Fruit fly (Drosophila melanogaster) whole organism, embryonic: Measurements from ENCODE around the gene CG31029.
A peak's percentile ranks its signal among the peaks of the same experiment; 100 is the strongest.

Experiments
- Aef1 ChIP-seq: fragments of 200-800 bp; sonication (Bioruptor generic); IDR thresholded peaks from 3 replicates; pipeline ENCODE4 v1.3.6; 2022; ENCODE audit warnings: missing biosample characterization, missing genetic modification characterization
- Awh ChIP-seq: fragments of 200-800 bp; sonication (Bioruptor generic); IDR thresholded peaks from 2 replicates; pipeline ENCODE4, ENCODE4 v1.3.6; 2022; ENCODE audit warnings: missing biosample characterization, missing genetic modification characterization
- CG11093 ChIP-seq: fragments of 200-800 bp; sonication (Bioruptor generic); IDR thresholded peaks from 3 replicates; pipeline ENCODE4 v1.3.6; 2022; ENCODE audit warnings: missing biosample characterization, missing genetic modification characterization
- CG11696 ChIP-seq: fragments of 200-800 bp; sonication (Bioruptor generic); IDR thresholded peaks from 2 replicates; pipeline ENCODE4 v1.3.6; 2022; ENCODE audit warnings: missing biosample characterization, missing genetic modification characterization
- CG16779 ChIP-seq: fragments of 200-800 bp; sonication (Bioruptor generic); IDR thresholded peaks from 2 replicates; pipeline ENCODE4 v1.3.6; 2022; ENCODE audit warnings: missing biosample characterization, missing genetic modification characterization
- CG17385 ChIP-seq: fragments of 200-800 bp; sonication (Bioruptor generic); optimal IDR thresholded peaks from 3 replicates; lab custom pipeline; 2018; ENCODE audit warnings: missing biosample characterization, mild to moderate bottlenecking, missing genetic modification characterization
- CG30020 ChIP-seq: fragments of 200-800 bp; optimal IDR thresholded peaks from 2 replicates; lab custom pipeline; 2019; ENCODE audit warnings: missing biosample characterization, mild to moderate bottlenecking, missing genetic modification characterization, moderate library complexity
- CG34376 ChIP-seq: fragments of 200-800 bp; sonication (Bioruptor generic); optimal IDR thresholded peaks from 2 replicates; lab custom pipeline; 2018; ENCODE audit warnings: missing biosample characterization, mild to moderate bottlenecking, missing genetic modification characterization
- CG4820 ChIP-seq: fragments of 200-800 bp; sonication (Bioruptor generic); optimal IDR thresholded peaks from 3 replicates; lab custom pipeline; 2016; ENCODE audit warnings: missing biosample characterization, missing genetic modification characterization
- CG4854 ChIP-seq: fragments of 200-800 bp; sonication (Bioruptor generic); optimal IDR thresholded peaks from 2 replicates; lab custom pipeline; 2016; ENCODE audit warnings: missing biosample characterization, missing genetic modification characterization, inconsistent platforms
- CG9932 ChIP-seq: fragments of 200-800 bp; sonication (Bioruptor generic); IDR thresholded peaks from 2 replicates; pipeline ENCODE4 v1.3.6; 2022; ENCODE audit warnings: missing biosample characterization, missing genetic modification characterization
- Drgx ChIP-seq: fragments of 200-800 bp; sonication (Bioruptor generic); IDR thresholded peaks from 2 replicates; pipeline ENCODE4 v1.3.6; 2022; ENCODE audit warnings: missing biosample characterization, missing genetic modification characterization
- H15 ChIP-seq: fragments of 200-800 bp; sonication (Bioruptor generic); IDR thresholded peaks from 3 replicates; pipeline ENCODE4 v1.3.6; 2022; ENCODE audit warnings: missing biosample characterization, missing genetic modification characterization
- HLH3B ChIP-seq: fragments of 200-800 bp; sonication (Bioruptor generic); IDR thresholded peaks from 2 replicates; pipeline ENCODE4 v1.3.6; 2022; ENCODE audit warnings: missing biosample characterization, missing genetic modification characterization
- HLH54F ChIP-seq: fragments of 200-800 bp; sonication (Bioruptor generic); optimal IDR thresholded peaks from 3 replicates; lab custom pipeline; 2016; ENCODE audit warnings: missing biosample characterization, missing genetic modification characterization
- Hr39 ChIP-seq: fragments of >200 bp; optimal IDR thresholded peaks from 2 replicates; lab custom pipeline; 2017
- Jarid2 ChIP-seq: fragments of 200-800 bp; sonication (Bioruptor generic); optimal IDR thresholded peaks from 3 replicates; lab custom pipeline; 2017; ENCODE audit warnings: mild to moderate bottlenecking, missing biosample characterization, missing genetic modification reagents, missing genetic modification characterization
- Lpt ChIP-seq: fragments of >200 bp; optimal IDR thresholded peaks from 2 replicates; lab custom pipeline; 2018; ENCODE audit warnings: missing biosample characterization, missing genetic modification characterization
- MTF-1 ChIP-seq: fragments of 200-800 bp; sonication (Bioruptor generic); optimal IDR thresholded peaks from 2 replicates; lab custom pipeline; 2018; ENCODE audit warnings: missing biosample characterization, mild to moderate bottlenecking, missing genetic modification characterization, borderline replicate concordance
- Mad ChIP-seq: fragments of 200-800 bp; sonication (Bioruptor generic); optimal IDR thresholded peaks from 2 replicates; lab custom pipeline; 2016; ENCODE audit warnings: missing biosample characterization, missing genetic modification characterization
- Med ChIP-seq: fragments of 200-800 bp; sonication (Bioruptor generic); peaks from one replicate; lab custom pipeline; 2016; ENCODE audit warnings: missing biosample characterization, missing genetic modification characterization, mild to moderate bottlenecking, inconsistent platforms, moderate library complexity
- Pdp1 ChIP-seq, 2 experiments: fragments of 200-800 bp; sonication (Bioruptor generic); optimal IDR thresholded peaks; 3 replicates each; lab custom pipeline; 2016; ENCODE audit warnings: missing biosample characterization in 2 of 2, missing genetic modification characterization in 2 of 2, mild to moderate bottlenecking in 1 of 2, moderate library complexity in 1 of 2
- Rfx ChIP-seq: fragments of 200-800 bp; sonication (Bioruptor generic); IDR thresholded peaks from 2 replicates; pipeline ENCODE4 v1.3.6; 2022; ENCODE audit warnings: missing biosample characterization, missing genetic modification characterization
- Rx ChIP-seq: fragments of 200-800 bp; sonication (Bioruptor generic); IDR thresholded peaks from 2 replicates; pipeline ENCODE4 v1.3.6; 2022; ENCODE audit warnings: missing biosample characterization, missing genetic modification characterization
- Trl ChIP-seq, 3 experiments: fragments of >200 bp in 2 of 3; fragments of 200-800 bp in 1 of 3; sonication (Bioruptor generic) in 1 of 3; optimal IDR thresholded peaks; 2 replicates in 1 of 3; 3 replicates in 2 of 3; lab custom pipeline; 2016 to 2017; ENCODE audit warnings: missing biosample characterization in 1 of 3, missing genetic modification characterization in 1 of 3
- abd-A ChIP-seq: fragments of 200-800 bp; sonication (Bioruptor generic); optimal IDR thresholded peaks from 3 replicates; lab custom pipeline; 2019; ENCODE audit warnings: missing biosample characterization, mild to moderate bottlenecking, missing genetic modification characterization, moderate library complexity
- bab2 ChIP-seq: fragments of 200-800 bp; sonication (Bioruptor generic); optimal IDR thresholded peaks from 2 replicates; lab custom pipeline; 2016; ENCODE audit warnings: missing biosample characterization, missing genetic modification characterization
- bcd ChIP-seq: fragments of 200-800 bp; sonication (Bioruptor generic); optimal IDR thresholded peaks from 2 replicates; lab custom pipeline; 2017; ENCODE audit warnings: missing biosample characterization, mild to moderate bottlenecking, missing genetic modification characterization
- br ChIP-seq: fragments of >200 bp; optimal IDR thresholded peaks from 2 replicates; lab custom pipeline; 2017
- cg ChIP-seq: fragments of 200-800 bp; sonication (Bioruptor generic); optimal IDR thresholded peaks from 3 replicates; lab custom pipeline; 2019; ENCODE audit warnings: missing biosample characterization, mild to moderate bottlenecking, missing genetic modification characterization, moderate library complexity
- chinmo ChIP-seq: fragments of 200-800 bp; sonication (Bioruptor generic); IDR thresholded peaks from 4 replicates; pipeline ENCODE4 v1.3.6; 2022; ENCODE audit warnings: missing biosample characterization, missing genetic modification characterization; ENCODE audit not compliant: partially characterized antibody
- crol ChIP-seq: fragments of 200-800 bp; sonication (Bioruptor generic); IDR thresholded peaks from 2 replicates; pipeline ENCODE4 v1.3.6; 2022; ENCODE audit warnings: missing biosample characterization, missing genetic modification characterization
- da ChIP-seq: fragments of 200-800 bp; sonication (Bioruptor generic); optimal IDR thresholded peaks from 2 replicates; lab custom pipeline; 2016; ENCODE audit warnings: missing biosample characterization, missing genetic modification characterization
- nau ChIP-seq: fragments of 200-800 bp; sonication (Bioruptor generic); optimal IDR thresholded peaks from 3 replicates; lab custom pipeline; 2017; ENCODE audit warnings: missing biosample characterization, mild to moderate bottlenecking, missing genetic modification characterization, missing genetic modification reagents
- oc ChIP-seq: fragments of 200-800 bp; sonication (Bioruptor generic); optimal IDR thresholded peaks from 2 replicates; lab custom pipeline; 2018; ENCODE audit warnings: missing biosample characterization, mild to moderate bottlenecking, missing genetic modification characterization, moderate library complexity
- pb ChIP-seq: fragments of 200-800 bp; sonication (Bioruptor generic); optimal IDR thresholded peaks from 3 replicates; lab custom pipeline; 2016; ENCODE audit warnings: missing biosample characterization, missing genetic modification characterization
- pita ChIP-seq: fragments of 200-800 bp; sonication (Bioruptor generic); optimal IDR thresholded peaks from 2 replicates; lab custom pipeline; 2017; ENCODE audit warnings: missing biosample characterization, mild to moderate bottlenecking, missing genetic modification characterization
- prd ChIP-seq, 3 experiments: fragments of >200 bp in 2 of 3; fragments of 200-800 bp in 1 of 3; sonication (Bioruptor generic) in 1 of 3; optimal IDR thresholded peaks in 2 of 3; IDR thresholded peaks in 1 of 3; 2 replicates in 2 of 3; 3 replicates in 1 of 3; pipeline versions ENCODE4 v1.3.6 to Lab custom; 2017 to 2022; ENCODE audit warnings: missing biosample characterization in 1 of 3, missing genetic modification characterization in 1 of 3
- run ChIP-seq: fragments of 200-800 bp; sonication (Bioruptor generic); optimal IDR thresholded peaks from 3 replicates; lab custom pipeline; 2018; ENCODE audit warnings: missing biosample characterization, mild to moderate bottlenecking, missing genetic modification characterization
- salm ChIP-seq: fragments of 200-800 bp; sonication (Bioruptor generic); optimal IDR thresholded peaks from 2 replicates; lab custom pipeline; 2018; ENCODE audit warnings: missing biosample characterization, mild to moderate bottlenecking, missing genetic modification characterization
- sc ChIP-seq, 3 experiments: fragments of >200 bp in 2 of 3; fragments of 200-800 bp in 1 of 3; sonication (Bioruptor generic) in 1 of 3; optimal IDR thresholded peaks; 2 replicates in 2 of 3; 3 replicates in 1 of 3; lab custom pipeline; 2017; ENCODE audit warnings: mild to moderate bottlenecking in 1 of 3, missing biosample characterization in 1 of 3, missing genetic modification characterization in 1 of 3, missing genetic modification reagents in 1 of 3
- schlank ChIP-seq: fragments of 200-800 bp; sonication (Bioruptor generic); optimal IDR thresholded peaks from 2 replicates; lab custom pipeline; 2018; ENCODE audit warnings: missing biosample characterization, mild to moderate bottlenecking, missing genetic modification characterization
- sens ChIP-seq: fragments of 200-800 bp; sonication (Bioruptor generic); peaks from one replicate; lab custom pipeline; 2016; ENCODE audit warnings: missing biosample characterization, missing genetic modification characterization
- sna ChIP-seq: fragments of 200-800 bp; sonication (Bioruptor generic); IDR thresholded peaks from 2 replicates; pipeline ENCODE4 v1.3.6; 2022; ENCODE audit warnings: missing biosample characterization, missing genetic modification characterization; ENCODE audit not compliant: partially characterized antibody
- toy ChIP-seq: fragments of 200-800 bp; sonication (Bioruptor generic); IDR thresholded peaks from 2 replicates; pipeline ENCODE4 v1.3.6; 2022; ENCODE audit warnings: missing biosample characterization, missing genetic modification characterization
- trh ChIP-seq: fragments of 200-800 bp; sonication (Bioruptor generic); optimal IDR thresholded peaks from 2 replicates; lab custom pipeline; 2016; ENCODE audit warnings: missing biosample characterization, missing genetic modification characterization
- vnd ChIP-seq: fragments of 200-800 bp; sonication (Bioruptor generic); IDR thresholded peaks from 3 replicates; pipeline ENCODE4 v1.3.6; 2022; ENCODE audit warnings: missing biosample characterization, missing genetic modification characterization; ENCODE audit not compliant: partially characterized antibody

The CG31029 gene

DNA sequence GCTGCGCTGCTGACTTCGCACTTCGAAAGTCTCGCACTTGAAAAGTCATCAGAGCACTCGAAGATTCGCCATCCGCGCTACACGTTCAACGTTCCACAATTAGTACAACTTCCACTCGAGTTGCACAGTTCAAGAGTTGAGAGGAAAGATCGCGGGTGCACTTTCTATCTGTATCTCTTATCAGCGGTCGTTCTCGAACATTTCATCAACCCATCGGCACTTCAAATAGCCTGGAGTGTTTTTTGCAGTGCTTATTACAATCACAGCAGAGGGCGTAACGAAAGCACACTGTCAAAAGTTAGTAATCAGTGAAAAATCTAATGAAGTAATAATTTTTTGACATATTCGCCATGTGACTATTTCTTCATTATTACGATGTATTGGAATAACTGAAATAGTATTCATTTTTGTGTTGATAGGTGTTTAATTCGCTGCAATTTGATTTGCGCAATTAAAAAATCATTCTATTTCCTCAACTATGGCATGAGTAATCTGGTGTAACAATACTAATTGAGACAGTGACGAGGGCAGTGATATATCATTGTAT is 30.7 kb downstream of the CG31029 start:
- peak; percentile 70 for TF ChIP-seq CG11696 (GFP tag; lab: Robert Waterston, UW)
- TF ChIP-seq trh (GFP tag; lab: Kevin White, UChicago): no peak
- TF ChIP-seq MTF-1 (GFP tag; lab: Kevin White, UChicago): no peak
- no peak for TF ChIP-seq CG16779 (GFP tag; lab: Robert Waterston, UW)
- TF ChIP-seq Med (GFP tag; lab: Kevin White, UChicago): peak; percentile 51
- no peak for TF ChIP-seq Mad (GFP tag; lab: Kevin White, UChicago)
- no peak for TF ChIP-seq salm (tag; lab: Kevin White, UChicago)
- TF ChIP-seq vnd: no peak
- TF ChIP-seq CG34376 (GFP tag; lab: Kevin White, UChicago): no peak
- TF ChIP-seq Rfx (GFP tag; lab: Robert Waterston, UW): no peak
- no peak for TF ChIP-seq sc (optimal IDR thresholded peaks at IDR 0.05; lab: Kevin White, UChicago)
- no peak for TF ChIP-seq sc (GFP tag; optimal IDR thresholded peaks at IDR 0.05; lab: Kevin White, UChicago)
- no peak for TF ChIP-seq Rx
- TF ChIP-seq da: no peak
- no peak for TF ChIP-seq HLH3B (GFP tag; lab: Robert Waterston, UW)
- TF ChIP-seq bab2 (GFP tag; lab: Kevin White, UChicago): no peak
- TF ChIP-seq prd (optimal IDR thresholded peaks at IDR 0.05; lab: Kevin White, UChicago): no peak
- TF ChIP-seq prd (GFP tag; IDR thresholded peaks at IDR 0.05; lab: Robert Waterston, UW): peak; percentile 27; the same call in 1 of the 3 replicates
- no peak for TF ChIP-seq Awh
- no peak for TF ChIP-seq CG9932
- TF ChIP-seq H15 (GFP tag; lab: Robert Waterston, UW): no peak
- TF ChIP-seq CG11093: no peak
- TF ChIP-seq Drgx (GFP tag; lab: Robert Waterston, UW): peak; percentile 52
- no peak for TF ChIP-seq sna (GFP tag; lab: Robert Waterston, UW)
- no peak for TF ChIP-seq pb (GFP tag; lab: Kevin White, UChicago)

DNA sequence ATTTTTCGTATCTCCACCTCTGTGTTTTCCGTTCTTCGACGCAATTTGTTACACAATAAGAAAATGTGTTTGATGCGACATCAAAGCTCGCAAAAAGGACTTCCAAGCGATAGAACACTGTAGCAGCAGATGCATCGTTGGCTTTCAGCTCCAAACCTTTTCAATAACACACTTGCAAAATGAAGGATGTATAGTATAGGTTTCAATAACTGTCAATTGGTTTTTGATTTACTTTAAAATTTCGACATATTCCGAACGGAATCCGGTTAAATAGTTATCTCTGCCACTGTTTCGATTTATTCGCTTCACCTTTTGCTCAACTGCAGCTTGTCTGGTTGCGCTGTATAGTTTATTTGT is 31.2 kb downstream of the CG31029 start:
- TF ChIP-seq Jarid2: no peak
- no peak for TF ChIP-seq schlank (tag; lab: Kevin White, UChicago)
- TF ChIP-seq Drgx (GFP tag; lab: Robert Waterston, UW): 0 out of 2 replicates have a peak, but pooled peaks have one; percentile 13
- TF ChIP-seq Aef1: no peak
- TF ChIP-seq toy: no peak
- no peak for TF ChIP-seq CG30020 (tag; lab: Kevin White, UChicago)
- TF ChIP-seq Pdp1 (GFP tag; optimal IDR thresholded peaks at IDR 0.05; lab: Kevin White, UChicago): peak in 1 of 2 experiments; percentile 11
- no peak for TF ChIP-seq CG11696 (GFP tag; lab: Robert Waterston, UW)
- TF ChIP-seq, all 482 proteins: peak for 2

DNA sequence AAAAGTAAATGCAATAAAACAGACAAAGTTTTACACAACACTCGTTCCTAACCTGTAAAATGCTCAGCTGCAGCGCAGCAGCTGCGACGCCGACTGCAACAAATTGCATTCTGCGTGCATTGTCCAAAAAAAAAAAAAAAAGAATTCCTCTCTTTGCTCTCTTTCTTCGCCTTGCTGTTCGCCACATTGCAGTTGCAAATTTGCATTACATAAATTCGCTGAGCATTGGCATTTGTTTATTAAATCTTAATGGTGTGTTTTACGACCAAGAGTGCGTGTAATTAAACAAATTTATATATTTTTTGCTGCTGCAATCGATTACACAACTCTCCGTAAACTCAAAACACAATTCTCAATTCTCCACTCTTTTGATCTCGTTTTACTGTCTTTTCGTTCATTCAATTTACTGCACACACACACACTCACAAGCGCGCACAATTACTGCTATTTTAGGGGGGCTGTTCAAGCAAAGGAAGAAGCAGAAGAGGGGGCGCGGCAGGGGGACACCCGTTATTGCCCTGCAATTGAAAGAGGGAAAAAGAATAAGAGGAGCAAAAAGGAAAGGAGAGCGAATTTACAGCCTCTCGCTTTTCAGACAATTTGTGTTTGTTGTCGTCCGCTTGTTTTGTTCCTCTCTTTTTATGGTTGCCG is 31.7 kb downstream of the CG31029 start:
- TF ChIP-seq chinmo (GFP tag; lab: Robert Waterston, UW): 0 out of 4 replicates have a peak, but pooled peaks have one; percentile 35
- TF ChIP-seq bcd: no peak
- TF ChIP-seq CG4820: no peak
- no peak for TF ChIP-seq oc (tag; lab: Kevin White, UChicago)
- no peak for TF ChIP-seq CG4854 (GFP tag; lab: Kevin White, UChicago)
- TF ChIP-seq run: no peak
- no peak for TF ChIP-seq CG34376 (GFP tag; lab: Kevin White, UChicago)
- no peak for TF ChIP-seq nau (GFP tag; lab: Kevin White, UChicago)
- TF ChIP-seq crol (GFP tag; lab: Robert Waterston, UW): peak; percentile 80
- TF ChIP-seq HLH54F (GFP tag; lab: Kevin White, UChicago): no peak
- no peak for TF ChIP-seq pita (GFP tag; lab: Kevin White, UChicago)
- TF ChIP-seq CG17385 (GFP tag; lab: Kevin White, UChicago): peak; percentile 12
- TF ChIP-seq Hr39 (lab: Kevin White, UChicago): peak; percentile 79
- peak; percentile 82 for TF ChIP-seq abd-A (tag; lab: Kevin White, UChicago)
- peak; percentile 4 for TF ChIP-seq cg (GFP tag; lab: Kevin White, UChicago)
- TF ChIP-seq sens (GFP tag; lab: Kevin White, UChicago): peak; percentile 66
- peak in 1 of 2 experiments; percentile 11 for TF ChIP-seq Trl (optimal IDR thresholded peaks at IDR 0.05; lab: Kevin White, UChicago)
- TF ChIP-seq Trl (GFP tag; optimal IDR thresholded peaks at IDR 0.05; lab: Kevin White, UChicago): no peak
- no peak for TF ChIP-seq Lpt (GFP tag; lab: Kevin White, UChicago)
- no peak for TF ChIP-seq br (lab: Kevin White, UChicago)
- TF ChIP-seq Med (GFP tag; lab: Kevin White, UChicago): peak; percentile 44
